Worm (Caenorhabditis elegans) whole organism, young adult: Measurements from ENCODE around the gene ins-39.

Source experiments
- B0019.2 ChIP-seq: fragments of 200-800 bp; sonication (Bioruptor generic); conservative IDR thresholded peaks from 2 replicates; pipeline ENCODE4 v1.3.6; 2022; ENCODE audit warnings: missing genetic modification reagents, missing genetic modification characterization, missing compliant biosample characterization
- B0261.1 ChIP-seq: sonication (generic microtip); optimal IDR thresholded peaks from 2 replicates; lab custom pipeline; 2016; ENCODE audit warnings: mild to moderate bottlenecking, missing genetic modification characterization, moderate library complexity, missing compliant biosample characterization
- F37B4.10 ChIP-seq: fragments of 200-800 bp; sonication (Bioruptor generic); IDR thresholded peaks from 2 replicates; pipeline ENCODE4 v1.3.6; 2022; ENCODE audit warnings: missing genetic modification characterization, missing compliant biosample characterization
- F39B2.1 ChIP-seq: fragments of 200-800 bp; sonication (Bioruptor generic); IDR thresholded peaks from 2 replicates; pipeline ENCODE4 v1.3.6; 2022; ENCODE audit warnings: missing genetic modification reagents, missing genetic modification characterization, missing compliant biosample characterization
- F57C9.4 ChIP-seq: sonication (generic microtip); optimal IDR thresholded peaks from 2 replicates; lab custom pipeline; 2017; ENCODE audit warnings: mild to moderate bottlenecking, missing genetic modification characterization, missing compliant biosample characterization
- Y53F4B.3 ChIP-seq: fragments of 200-800 bp; sonication (Bioruptor generic); IDR thresholded peaks from 2 replicates; pipeline ENCODE4 v1.3.6; 2022; ENCODE audit warnings: missing genetic modification reagents, missing genetic modification characterization, missing compliant biosample characterization
- Y95B8A.8 ChIP-seq: fragments of 200-800 bp; sonication (Bioruptor generic); IDR thresholded peaks from 2 replicates; pipeline ENCODE4 v1.3.6; 2022; ENCODE audit warnings: missing genetic modification reagents, missing genetic modification characterization, missing compliant biosample characterization
- ZK185.1 ChIP-seq: sonication (generic microtip); optimal IDR thresholded peaks from 2 replicates; lab custom pipeline; 2016; ENCODE audit warnings: mild to moderate bottlenecking, missing genetic modification characterization, missing compliant biosample characterization; ENCODE audit not compliant: poor library complexity, severe bottlenecking
- akir-1 ChIP-seq: fragments of 200-800 bp; sonication (Bioruptor generic); optimal IDR thresholded peaks from 2 replicates; lab custom pipeline; 2018; ENCODE audit warnings: mild to moderate bottlenecking, missing genetic modification characterization, moderate library complexity, missing compliant biosample characterization
- bed-1 ChIP-seq: fragments of 200-800 bp; sonication (Bioruptor generic); IDR thresholded peaks from 2 replicates; pipeline ENCODE4 v1.3.6; 2022; ENCODE audit warnings: missing genetic modification reagents, missing genetic modification characterization, missing compliant biosample characterization
- bed-2 ChIP-seq: fragments of 200-800 bp; sonication (Bioruptor generic); IDR thresholded peaks from 2 replicates; pipeline ENCODE4 v1.3.6; 2022; ENCODE audit warnings: missing genetic modification reagents, missing genetic modification characterization, missing compliant biosample characterization
- ceh-27 ChIP-seq: fragments of 200-800 bp; sonication (Bioruptor generic); optimal IDR thresholded peaks from 2 replicates; lab custom pipeline; 2018; ENCODE audit warnings: mild to moderate bottlenecking, missing genetic modification characterization, moderate library complexity, missing compliant biosample characterization
- ceh-79 ChIP-seq: sonication (generic microtip); optimal IDR thresholded peaks from 2 replicates; lab custom pipeline; 2017; ENCODE audit warnings: mild to moderate bottlenecking, missing genetic modification characterization, missing compliant biosample characterization
- chd-7 ChIP-seq: sonication (generic microtip); optimal IDR thresholded peaks from 2 replicates; lab custom pipeline; 2016; ENCODE audit warnings: mild to moderate bottlenecking, missing genetic modification characterization, moderate library complexity, missing compliant biosample characterization
- dpff-1 ChIP-seq: sonication (generic microtip); optimal IDR thresholded peaks from 2 replicates; lab custom pipeline; 2017; ENCODE audit warnings: mild to moderate bottlenecking, missing genetic modification characterization, missing compliant biosample characterization
- dpl-1 ChIP-seq: fragments of 150-350 bp; optimal IDR thresholded peaks from 2 replicates; lab custom pipeline; 2014; ENCODE audit warnings: missing biosample characterization, missing genetic modification reagents, missing genetic modification characterization
- egl-44 ChIP-seq: fragments of 200-800 bp; sonication (Bioruptor generic); IDR thresholded peaks from 2 replicates; pipeline ENCODE4 v1.3.6; 2022; ENCODE audit warnings: missing genetic modification reagents, missing genetic modification characterization, missing compliant biosample characterization
- ets-4 ChIP-seq: fragments of 200-800 bp; sonication (Bioruptor generic); optimal IDR thresholded peaks from 2 replicates; lab custom pipeline; 2018; ENCODE audit warnings: mild to moderate bottlenecking, missing genetic modification characterization, missing compliant biosample characterization
- fkh-3 ChIP-seq: sonication (generic microtip); optimal IDR thresholded peaks from 2 replicates; lab custom pipeline; 2016; ENCODE audit warnings: mild to moderate bottlenecking, missing genetic modification characterization, missing compliant biosample characterization
- gei-17 ChIP-seq: fragments of 200-800 bp; sonication (Bioruptor generic); optimal IDR thresholded peaks from 2 replicates; lab custom pipeline; 2018; ENCODE audit warnings: mild to moderate bottlenecking, missing genetic modification characterization, missing compliant biosample characterization
- hlh-12 ChIP-seq: sonication (generic microtip); optimal IDR thresholded peaks from 2 replicates; lab custom pipeline; 2016; ENCODE audit warnings: missing genetic modification characterization, missing compliant biosample characterization
- hlh-26 ChIP-seq: fragments of 200-800 bp; sonication (Bioruptor generic); conservative IDR thresholded peaks from 2 replicates; pipeline ENCODE4 v1.3.6; 2022; ENCODE audit warnings: missing genetic modification reagents, missing genetic modification characterization, missing compliant biosample characterization
- hmg-20 ChIP-seq: fragments of 200-800 bp; sonication (Bioruptor generic); IDR thresholded peaks from 2 replicates; pipeline ENCODE4 v1.3.6; 2022; ENCODE audit warnings: missing genetic modification reagents, missing genetic modification characterization, missing compliant biosample characterization
- hsf-1 ChIP-seq: fragments of 200-800 bp; sonication (Bioruptor generic); IDR thresholded peaks from 2 replicates; pipeline ENCODE4 v1.3.6; 2022; ENCODE audit warnings: missing genetic modification reagents, missing genetic modification characterization, missing compliant biosample characterization
- lag-1 ChIP-seq: fragments of 200-800 bp; sonication (Bioruptor generic); IDR thresholded peaks from 2 replicates; pipeline ENCODE4 v1.3.6; 2022; ENCODE audit warnings: missing genetic modification reagents, missing genetic modification characterization, missing compliant biosample characterization
- let-607 ChIP-seq, 2 experiments: fragments of 200-800 bp in 1 of 2; sonication (Bioruptor generic) in 1 of 2; sonication (generic microtip) in 1 of 2; optimal IDR thresholded peaks; 2 replicates each; lab custom pipeline; 2016 to 2018; ENCODE audit warnings: mild to moderate bottlenecking in 2 of 2, missing compliant biosample characterization in 2 of 2, missing genetic modification characterization in 2 of 2, moderate library complexity in 2 of 2, missing genotype in 1 of 2
- lin-26 ChIP-seq: fragments of 200-800 bp; sonication (Bioruptor generic); IDR thresholded peaks from 2 replicates; pipeline ENCODE4 v1.3.6; 2022; ENCODE audit warnings: missing genetic modification reagents, missing genetic modification characterization, missing compliant biosample characterization
- lin-54 ChIP-seq: fragments of 200-800 bp; sonication (Bioruptor generic); optimal IDR thresholded peaks from 2 replicates; lab custom pipeline; 2018; ENCODE audit warnings: mild to moderate bottlenecking, missing genetic modification characterization, missing compliant biosample characterization
- lir-1 ChIP-seq: fragments of 200-800 bp; sonication (Bioruptor generic); conservative IDR thresholded peaks from 2 replicates; pipeline ENCODE4 v1.3.6; 2022; ENCODE audit warnings: missing genetic modification reagents, missing genetic modification characterization, missing compliant biosample characterization
- lsl-1 ChIP-seq: fragments of 200-800 bp; sonication (Bioruptor generic); optimal IDR thresholded peaks from 2 replicates; lab custom pipeline; 2018; ENCODE audit warnings: mild to moderate bottlenecking, missing genetic modification characterization, moderate library complexity, missing compliant biosample characterization
- madf-3 ChIP-seq: fragments of 200-800 bp; sonication (Bioruptor generic); IDR thresholded peaks from 2 replicates; pipeline ENCODE4 v1.3.6; 2022; ENCODE audit warnings: missing genetic modification reagents, missing genetic modification characterization, missing compliant biosample characterization
- mel-28 ChIP-seq: sonication (generic microtip); optimal IDR thresholded peaks from 2 replicates; lab custom pipeline; 2016; ENCODE audit warnings: borderline replicate concordance, mild to moderate bottlenecking, missing genetic modification characterization, missing compliant biosample characterization
- nfya-1 ChIP-seq: sonication (generic microtip); optimal IDR thresholded peaks from 2 replicates; lab custom pipeline; 2017; ENCODE audit warnings: antibody characterized with exemption, missing compliant biosample characterization, missing genetic modification characterization, borderline replicate concordance; ENCODE audit not compliant: insufficient read depth
- nhr-27 ChIP-seq: fragments of 200-800 bp; sonication (Bioruptor generic); optimal IDR thresholded peaks from 2 replicates; lab custom pipeline; 2018; ENCODE audit warnings: mild to moderate bottlenecking, missing genetic modification characterization, moderate library complexity, missing compliant biosample characterization
- nhr-90 ChIP-seq: sonication (generic microtip); optimal IDR thresholded peaks from 2 replicates; lab custom pipeline; 2016; ENCODE audit warnings: missing genotype, mild to moderate bottlenecking, missing genetic modification characterization, missing compliant biosample characterization
- pbrm-1 ChIP-seq: fragments of 200-800 bp; sonication (Bioruptor generic); IDR thresholded peaks from 2 replicates; pipeline ENCODE4 v1.3.6; 2022; ENCODE audit warnings: missing genetic modification reagents, missing genetic modification characterization, missing compliant biosample characterization
- rpc-1 ChIP-seq, 2 experiments: fragments of 150-350 bp in 1 of 2; sonication (generic microtip) in 1 of 2; optimal IDR thresholded peaks; 2 replicates each; lab custom pipeline; 2014 to 2018; ENCODE audit warnings: missing biosample characterization in 1 of 2, missing genetic modification characterization in 1 of 2, missing genetic modification reagents in 1 of 2, missing genotype in 1 of 2
- snpc-1.1 ChIP-seq: sonication (generic microtip); optimal IDR thresholded peaks from 2 replicates; lab custom pipeline; 2017; ENCODE audit warnings: missing genetic modification characterization, mild to moderate bottlenecking, missing compliant biosample characterization, antibody characterized with exemption, moderate library complexity, missing genotype, missing genetic modification reagents; ENCODE audit not compliant: insufficient read depth
- snpc-4 ChIP-seq, 5 experiments: fragments of 150-350 bp in 1 of 5; sonication (generic microtip) in 4 of 5; optimal IDR thresholded peaks; 2 replicates each; lab custom pipeline; 2014 to 2018; ENCODE audit warnings: missing genetic modification characterization in 5 of 5, missing biosample characterization in 3 of 5, antibody characterized with exemption in 2 of 5, mild to moderate bottlenecking in 2 of 5, missing compliant biosample characterization in 2 of 5, missing genotype in 2 of 5, moderate library complexity in 2 of 5, missing genetic modification reagents in 1 of 5
- tbx-9 ChIP-seq: sonication (generic microtip); optimal IDR thresholded peaks from 2 replicates; lab custom pipeline; 2016; ENCODE audit warnings: borderline replicate concordance, missing genetic modification characterization, inconsistent platforms, missing compliant biosample characterization
- unc-130 ChIP-seq: sonication (generic microtip); optimal IDR thresholded peaks from 2 replicates; lab custom pipeline; 2016; ENCODE audit warnings: missing genetic modification reagents, missing genetic modification characterization, missing compliant biosample characterization
- zfh-2 ChIP-seq: fragments of 200-800 bp; sonication (Bioruptor generic); conservative IDR thresholded peaks from 2 replicates; pipeline ENCODE4 v1.3.6; 2022; ENCODE audit warnings: missing genetic modification reagents, missing genetic modification characterization, missing compliant biosample characterization
- ztf-18 ChIP-seq: sonication (generic microtip); optimal IDR thresholded peaks from 2 replicates; lab custom pipeline; 2016; ENCODE audit warnings: missing genotype, mild to moderate bottlenecking, missing genetic modification characterization, missing compliant biosample characterization
- ztf-28 ChIP-seq: fragments of 200-800 bp; sonication (Bioruptor generic); IDR thresholded peaks from 2 replicates; pipeline ENCODE4 v1.3.6; 2022; ENCODE audit warnings: missing genetic modification reagents, missing genetic modification characterization, missing compliant biosample characterization
- ztf-3 ChIP-seq: fragments of 200-800 bp; sonication (Bioruptor generic); optimal IDR thresholded peaks from 2 replicates; lab custom pipeline; 2018; ENCODE audit warnings: mild to moderate bottlenecking, missing genetic modification characterization, missing compliant biosample characterization

Gene ins-39

DNA sequence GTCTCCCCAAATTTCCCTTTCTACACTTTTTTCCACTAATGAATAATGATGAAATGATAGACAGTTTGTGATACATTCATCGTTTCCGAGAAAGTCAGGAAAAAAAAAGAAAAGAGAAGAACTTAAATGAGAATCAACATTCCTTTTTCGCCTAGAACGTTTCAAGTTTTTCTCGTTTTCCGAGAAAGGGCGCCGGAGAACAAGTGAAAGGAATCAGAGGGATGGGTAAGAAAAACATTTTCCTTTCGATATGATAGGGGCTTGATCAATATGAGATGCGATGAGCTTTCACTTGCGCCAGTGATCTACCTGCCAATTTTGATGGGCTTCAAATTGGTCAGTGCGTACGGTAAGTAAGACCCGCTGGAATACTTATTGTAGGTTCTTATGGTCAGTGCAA, 34.8 kb downstream of the ins-39 start:
- TF ChIP-seq ceh-27 (GFP tag; lab: Kevin White, UChicago): no peak
- no peak for TF ChIP-seq ztf-3 (GFP tag; lab: Kevin White, UChicago)
- TF ChIP-seq dpl-1: no peak
- TF ChIP-seq pbrm-1 (GFP tag; lab: Robert Waterston, UW): no peak
- no peak for TF ChIP-seq nfya-1 (tag; lab: Kevin White, UChicago)
- TF ChIP-seq, all 124 proteins: peak for 0

ce11 chrX:1302267-1302666, 42.0 kb downstream of the ins-39 start:
- no peak for TF ChIP-seq lag-1
- TF ChIP-seq zfh-2 (GFP tag; lab: Robert Waterston, UW): peak; percentile 97
- TF ChIP-seq tbx-9 (tag; lab: Kevin White, UChicago): no peak
- TF ChIP-seq ceh-79 (tag; lab: Kevin White, UChicago): no peak
- no peak for TF ChIP-seq nhr-27
- TF ChIP-seq hsf-1 (GFP tag; lab: Robert Waterston, UW): no peak
- TF ChIP-seq hlh-12 (tag; lab: Kevin White, UChicago): no peak
- TF ChIP-seq ztf-18: peak; percentile 38
- TF ChIP-seq F57C9.4 (tag; lab: Kevin White, UChicago): no peak
- no peak for TF ChIP-seq unc-130
- TF ChIP-seq ztf-28 (GFP tag; lab: Robert Waterston, UW): 0 out of 2 replicates have a peak, but pooled peaks have one; percentile 50
- TF ChIP-seq akir-1 (GFP tag; lab: Kevin White, UChicago): no peak
- no peak for TF ChIP-seq snpc-4 (GFP tag; optimal IDR thresholded peaks at IDR 0.05; lab: Kevin White, UChicago)
- TF ChIP-seq snpc-4 (tag; optimal IDR thresholded peaks at IDR 0.05; lab: Kevin White, UChicago): peak; percentile 4 to 53 (median 37)
- TF ChIP-seq lin-54 (GFP tag; lab: Kevin White, UChicago): no peak
- no peak for TF ChIP-seq nfya-1 (tag; lab: Kevin White, UChicago)
- no peak for TF ChIP-seq lin-26 (GFP tag; lab: Robert Waterston, UW)
- 0 out of 2 replicates have a peak, but pooled peaks have one; percentile 25 for TF ChIP-seq hmg-20 (GFP tag; lab: Robert Waterston, UW)
- TF ChIP-seq B0261.1 (tag; lab: Kevin White, UChicago): no peak
- no peak for TF ChIP-seq rpc-1 (optimal IDR thresholded peaks at IDR 0.05; lab: Kevin White, UChicago)
- no peak for TF ChIP-seq rpc-1 (tag; optimal IDR thresholded peaks at IDR 0.05; lab: Kevin White, UChicago)
- no peak for TF ChIP-seq B0019.2 (GFP tag; lab: Robert Waterston, UW)
- TF ChIP-seq hlh-26 (GFP tag; lab: Robert Waterston, UW): no peak
- peak; percentile 61 for TF ChIP-seq gei-17 (GFP tag; lab: Kevin White, UChicago)
- TF ChIP-seq bed-1 (GFP tag; lab: Robert Waterston, UW): no peak
- TF ChIP-seq bed-2 (GFP tag; lab: Robert Waterston, UW): no peak
- TF ChIP-seq mel-28 (tag; lab: Kevin White, UChicago): no peak
- peak; percentile 71; the same call in 1 of the 2 replicates for TF ChIP-seq egl-44 (GFP tag; lab: Robert Waterston, UW)
- TF ChIP-seq Y95B8A.8 (GFP tag; lab: Robert Waterston, UW): no peak
- no peak for TF ChIP-seq lsl-1 (GFP tag; lab: Kevin White, UChicago)
- peak; percentile 36 for TF ChIP-seq chd-7 (tag; lab: Kevin White, UChicago)
- no peak for TF ChIP-seq ZK185.1 (tag; lab: Kevin White, UChicago)
- no peak for TF ChIP-seq Y53F4B.3
- TF ChIP-seq fkh-3 (tag; lab: Kevin White, UChicago): no peak
- no peak for TF ChIP-seq dpff-1 (tag; lab: Kevin White, UChicago)
- no peak for TF ChIP-seq ets-4 (GFP tag; lab: Kevin White, UChicago)
- peak; percentile 41 for TF ChIP-seq nhr-90 (tag; lab: Kevin White, UChicago)
- TF ChIP-seq let-607 (tag; optimal IDR thresholded peaks at IDR 0.05; lab: Kevin White, UChicago): peak in 1 of 2 experiments; percentile 37
- TF ChIP-seq F39B2.1: no peak
- no peak for TF ChIP-seq snpc-1.1 (tag; lab: Kevin White, UChicago)
- TF ChIP-seq madf-3 (GFP tag; lab: Robert Waterston, UW): no peak
- TF ChIP-seq F37B4.10 (GFP tag; lab: Robert Waterston, UW): no peak
- TF ChIP-seq lir-1: peak; percentile 61
